Worm (Caenorhabditis elegans) whole organism, L4/young adult: ENCODE measurements around the gene asp-4.

Experiments used
- W03F9.2 ChIP-seq: fragments of 150-350 bp; optimal IDR thresholded peaks from 2 replicates; lab custom pipeline; 2014; ENCODE audit warnings: missing biosample characterization, missing genetic modification characterization
- dao-5 ChIP-seq: sonication (generic microtip); optimal IDR thresholded peaks from 2 replicates; lab custom pipeline; 2016; ENCODE audit warnings: missing genotype, missing genetic modification characterization, moderate library complexity, missing compliant biosample characterization
- him-1 ChIP-seq: sonication (generic microtip); optimal IDR thresholded peaks from 2 replicates; lab custom pipeline; 2016; ENCODE audit warnings: missing genotype, missing genetic modification reagents, missing genetic modification characterization, missing compliant biosample characterization

ce11 chrX:13234879-13235278, 13.6 kb upstream of the asp-4 start, which contains the start of gene K08H2.2:
- TF ChIP-seq him-1 (tag; lab: Kevin White, UChicago) (no peak), W03F9.2 (no peak), dao-5 (no peak)
